Worm (Caenorhabditis elegans): ENCODE data around the gene fbxa-184.

fbxa-184 gene

DNA sequence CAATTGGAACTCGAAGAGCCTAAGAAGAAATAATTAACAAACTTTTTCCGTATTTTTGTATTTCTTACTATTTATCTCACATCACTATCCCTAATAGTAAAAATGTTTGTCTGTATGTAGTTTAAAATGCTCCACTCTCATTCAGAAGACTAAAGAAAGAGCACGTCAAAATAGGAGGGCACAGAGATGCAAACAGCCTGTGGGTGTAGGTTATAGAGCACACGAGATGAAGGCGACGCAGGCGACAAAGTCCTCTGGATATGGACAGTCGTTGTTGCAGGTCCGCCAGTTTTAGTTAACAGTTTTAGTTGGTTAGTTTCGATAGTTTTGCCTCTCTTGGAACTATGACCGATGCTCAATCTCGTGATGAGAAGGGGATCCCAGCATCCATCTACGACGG is 21.9 kb downstream of the fbxa-184 start, which contains the start of gene ceh-82:
ceh-82 (plus strand) TSS at position 301 of the 400 bp plus-strand sequence.
- TF ChIP-seq W03F9.2 (tag; optimal IDR thresholded peaks at IDR 0.05) (no peak), him-1 (tag; optimal IDR thresholded peaks at IDR 0.05) (no peak), dao-5 (tag; optimal IDR thresholded peaks at IDR 0.05) (no peak)

DNA sequence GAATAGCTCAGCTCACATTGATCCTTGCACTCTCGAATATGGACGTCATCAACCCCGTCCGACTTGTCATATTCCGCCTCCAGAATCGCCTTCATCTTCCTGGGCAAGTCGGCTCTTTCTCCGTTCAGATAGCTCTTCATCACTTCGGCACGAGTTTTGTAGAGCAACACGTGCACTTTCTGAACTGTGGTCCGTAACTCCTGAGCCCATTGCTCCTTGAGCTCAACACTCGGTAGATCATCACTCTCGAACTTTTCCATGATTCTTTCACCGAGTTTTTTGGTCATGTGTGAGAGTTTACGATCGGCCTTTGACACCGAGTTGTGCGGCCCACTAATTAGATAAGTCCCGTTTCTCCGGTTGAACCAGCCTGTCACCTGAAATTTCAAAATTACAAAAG is 25.1 kb downstream of the fbxa-184 start:
- no peak for TF ChIP-seq W03F9.2 (tag; optimal IDR thresholded peaks at IDR 0.05)

DNA sequence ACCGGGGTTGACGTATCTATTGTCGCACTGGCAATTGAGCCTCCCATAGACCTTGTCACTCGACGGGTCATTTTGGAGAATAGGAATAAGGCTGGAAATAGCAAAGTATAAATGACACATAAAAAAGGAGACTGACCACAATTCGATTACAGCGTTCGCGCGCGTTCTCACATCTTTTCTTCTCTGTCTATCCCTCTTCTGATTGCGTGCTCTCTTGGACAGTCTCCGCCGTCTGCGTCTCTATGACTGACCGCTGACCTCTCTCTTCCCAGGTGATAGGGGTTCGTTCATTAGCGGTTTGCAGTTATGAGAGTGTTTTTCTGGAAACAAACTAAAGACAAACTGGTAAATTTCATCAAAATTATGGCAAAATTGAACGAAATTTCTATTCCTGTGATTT is 26.3 kb downstream of the fbxa-184 start, which contains the start of gene ceh-83:
ceh-83 (minus strand) TSS at position 181 of the 400 bp plus-strand sequence.
- TF ChIP-seq him-1 (tag; optimal IDR thresholded peaks at IDR 0.05): no peak
- no peak for TF ChIP-seq W03F9.2 (tag; optimal IDR thresholded peaks at IDR 0.05)
- TF ChIP-seq dao-5 (tag; optimal IDR thresholded peaks at IDR 0.05): no peak

DNA sequence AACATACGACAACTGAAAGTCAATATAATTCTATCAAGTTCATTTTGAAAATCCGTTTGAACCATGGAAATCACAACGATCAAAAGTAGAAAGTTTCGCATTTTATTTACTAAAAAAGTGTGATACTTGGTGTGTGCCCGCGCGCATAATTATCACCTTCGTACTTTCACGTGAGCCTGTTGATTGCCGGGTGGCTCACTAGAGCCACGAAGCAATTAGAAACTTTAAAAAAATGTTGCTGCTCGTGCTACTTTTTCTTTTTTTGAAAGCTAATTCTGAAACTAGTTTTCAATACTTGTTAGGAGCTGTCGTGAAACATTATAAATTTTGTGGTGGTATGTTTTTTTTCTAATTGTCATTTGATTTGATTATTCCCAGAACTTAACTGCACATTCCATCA is 28.8 kb downstream of the fbxa-184 start, which contains the start of the genes irld-9 and irld-33:
irld-9 (minus strand) TSS at position 101 of the 400 bp plus-strand sequence.
irld-33 (plus strand) TSS at position 209 of the 400 bp plus-strand sequence.
- TF ChIP-seq W03F9.2 (tag; optimal IDR thresholded peaks at IDR 0.05) (no peak), him-1 (tag; optimal IDR thresholded peaks at IDR 0.05) (no peak), dao-5 (tag; optimal IDR thresholded peaks at IDR 0.05) (no peak)

DNA sequence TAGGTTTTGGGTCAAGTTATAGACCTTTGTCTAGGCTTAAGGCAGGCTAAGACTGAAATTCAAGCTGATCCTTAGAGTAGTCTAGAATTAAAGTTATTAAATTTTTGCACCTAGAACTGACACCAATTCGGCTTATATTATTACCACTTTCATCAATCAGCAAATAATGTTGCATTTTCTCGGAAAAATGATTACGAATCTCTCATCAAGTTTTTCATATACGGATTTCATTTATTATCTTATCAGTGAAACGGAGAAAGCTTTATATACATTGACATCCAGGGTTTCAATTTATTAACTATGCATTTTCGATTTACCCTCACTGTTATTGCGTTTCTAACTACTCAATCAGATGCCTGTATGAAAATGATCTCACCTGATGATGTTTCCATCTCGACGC is 31.2 kb downstream of the fbxa-184 start, which contains the start of gene K07G6.1:
K07G6.1 (plus strand) TSS at position 301 of the 400 bp plus-strand sequence.
- TF ChIP-seq W03F9.2 (tag; optimal IDR thresholded peaks at IDR 0.05) (no peak), dao-5 (tag; optimal IDR thresholded peaks at IDR 0.05) (no peak), him-1 (tag; optimal IDR thresholded peaks at IDR 0.05) (no peak)

DNA sequence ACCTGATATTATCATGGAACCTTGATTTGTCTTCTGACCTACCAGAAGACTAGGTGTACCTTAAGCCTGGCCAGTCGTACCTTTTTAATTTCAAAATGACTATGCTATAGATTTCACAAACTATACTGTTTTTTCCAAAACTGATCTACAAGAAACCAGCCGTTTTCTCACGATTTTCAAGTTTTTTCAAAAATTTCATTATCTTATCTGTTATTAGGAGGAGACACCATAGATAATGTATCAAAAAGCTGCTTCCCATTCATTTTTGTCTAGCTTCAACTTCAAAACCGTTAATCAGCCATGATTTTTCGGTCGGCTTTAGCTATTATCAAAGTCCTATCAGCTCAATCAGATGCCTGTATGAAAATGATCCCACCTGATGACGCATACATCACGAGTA is 32.5 kb downstream of the fbxa-184 start, which contains the start of gene F36H5.12:
F36H5.12 (plus strand) TSS at position 301 of the 400 bp plus-strand sequence.
- TF ChIP-seq him-1 (tag; optimal IDR thresholded peaks at IDR 0.05): no peak

DNA sequence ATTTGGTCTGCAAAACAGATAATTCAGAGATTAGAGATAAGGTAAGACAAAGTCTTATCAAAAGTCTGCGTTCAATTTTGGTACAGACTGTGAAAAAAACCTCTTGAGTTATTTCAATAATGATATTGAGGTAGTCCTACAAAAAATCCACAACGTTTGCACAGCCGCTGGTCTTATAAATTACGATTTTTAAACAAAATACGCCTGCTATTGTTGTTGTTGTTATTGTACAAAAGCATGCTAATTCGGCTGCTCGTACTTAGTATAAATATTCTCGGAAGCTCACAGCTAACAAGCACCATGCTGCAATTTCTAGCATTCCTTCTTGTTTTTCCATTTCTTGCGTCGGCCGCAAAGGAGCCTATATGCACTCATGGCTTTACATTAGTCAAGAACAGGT is 34.1 kb downstream of the fbxa-184 start, which contains the start of gene clec-19:
clec-19 (plus strand) TSS at position 301 of the 400 bp plus-strand sequence.
- TF ChIP-seq dao-5 (tag; optimal IDR thresholded peaks at IDR 0.05) (no peak), him-1 (tag; optimal IDR thresholded peaks at IDR 0.05) (no peak), W03F9.2 (tag; optimal IDR thresholded peaks at IDR 0.05) (no peak)

DNA sequence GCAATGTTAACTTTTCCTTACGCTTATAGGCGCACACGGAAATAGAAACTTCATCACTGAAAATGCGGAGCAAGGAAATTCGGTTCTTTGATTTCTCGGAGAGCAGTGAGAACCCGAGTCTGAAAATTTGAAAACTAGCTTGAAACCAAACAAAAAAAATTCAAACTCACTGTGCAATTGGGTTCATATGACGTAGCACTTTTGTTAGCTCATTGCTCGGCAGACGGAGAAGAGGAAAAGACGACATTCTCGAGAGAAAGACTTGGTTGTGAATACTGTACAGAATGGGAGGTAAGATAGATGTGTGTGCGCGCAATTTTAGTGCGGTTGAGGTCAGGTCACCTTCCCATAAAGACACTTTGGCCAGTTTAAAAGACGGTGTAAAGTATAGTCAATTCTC is 40.4 kb downstream of the fbxa-184 start, which contains the start of the genes F36H5.13 and F36H5.8:
F36H5.13 (minus strand) TSS at position 101 of the 400 bp plus-strand sequence.
F36H5.8 (minus strand) TSS at position 274 of the 400 bp plus-strand sequence.
- TF ChIP-seq W03F9.2 (tag; optimal IDR thresholded peaks at IDR 0.05) (no peak), him-1 (tag; optimal IDR thresholded peaks at IDR 0.05) (no peak), dao-5 (tag; optimal IDR thresholded peaks at IDR 0.05) (no peak)

DNA sequence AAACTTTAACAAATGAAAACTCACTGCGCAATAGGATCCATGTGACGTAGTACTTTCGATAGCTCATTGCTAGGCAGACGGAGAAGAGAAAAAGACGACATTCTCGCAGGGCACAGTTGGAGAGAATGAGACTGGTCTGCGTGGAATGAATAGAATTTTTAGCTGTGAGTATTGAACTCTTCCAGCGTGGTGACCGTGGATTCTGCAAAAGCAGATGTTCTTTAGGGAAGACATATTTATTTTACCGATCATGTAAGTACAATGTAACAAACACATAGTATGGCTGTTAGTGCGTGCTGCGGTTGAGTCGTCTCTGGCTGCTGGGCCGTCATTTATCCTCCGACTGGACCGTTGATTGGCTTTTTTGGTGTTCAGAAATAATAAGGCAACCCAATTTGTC is 42.9 kb downstream of the fbxa-184 start, which contains the start of gene F36H5.9:
F36H5.9 (minus strand) TSS at position 101 of the 400 bp plus-strand sequence.
- TF ChIP-seq him-1 (tag; optimal IDR thresholded peaks at IDR 0.05) (no peak), dao-5 (tag; optimal IDR thresholded peaks at IDR 0.05) (no peak), W03F9.2 (tag; optimal IDR thresholded peaks at IDR 0.05) (no peak)

DNA sequence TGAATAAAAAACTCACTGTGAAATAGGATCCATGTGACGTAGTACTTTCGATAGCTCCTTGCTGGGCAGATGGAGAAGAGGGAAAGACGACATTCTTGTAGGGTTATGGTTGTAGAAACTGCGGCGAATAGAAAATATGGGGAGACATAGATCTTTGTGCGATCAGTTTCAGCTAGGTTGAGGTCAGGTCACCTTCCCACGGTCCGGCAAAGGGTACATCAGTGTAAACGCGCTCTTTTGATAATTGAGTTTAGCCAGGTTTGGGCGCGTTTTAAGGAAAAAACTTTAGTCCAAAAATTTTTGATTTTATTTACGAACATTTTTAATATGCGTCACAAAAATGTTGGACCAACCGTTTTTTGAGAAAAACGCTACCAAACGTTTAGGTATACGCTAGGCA is 46.0 kb downstream of the fbxa-184 start, which contains the start of gene F36H5.17:
F36H5.17 (minus strand) TSS at position 101 of the 400 bp plus-strand sequence.
- TF ChIP-seq dao-5 (tag; optimal IDR thresholded peaks at IDR 0.05) (no peak), W03F9.2 (tag; optimal IDR thresholded peaks at IDR 0.05) (no peak), him-1 (tag; optimal IDR thresholded peaks at IDR 0.05) (no peak)

DNA sequence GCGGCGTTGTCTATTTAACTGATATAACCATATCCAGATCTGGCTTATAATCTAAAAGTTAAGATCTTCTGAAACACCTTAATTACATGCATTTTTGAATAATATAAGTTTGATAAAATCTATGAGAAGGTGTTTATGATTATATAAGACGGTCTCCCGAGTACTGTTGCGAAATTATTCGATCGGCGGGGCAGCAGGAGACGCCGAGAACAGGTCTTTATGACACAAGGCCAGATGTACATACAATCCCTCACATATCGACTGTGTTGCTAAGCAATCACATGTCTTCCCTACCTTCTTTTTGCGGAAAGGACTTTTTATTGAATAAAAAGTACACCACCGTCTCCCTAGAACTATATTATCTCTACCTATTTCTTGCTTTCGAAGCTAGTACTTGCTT is 46.5 kb downstream of the fbxa-184 start, which contains the start of gene fbxb-53:
fbxb-53 (plus strand) TSS at position 301 of the 400 bp plus-strand sequence.
- TF ChIP-seq W03F9.2 (tag; optimal IDR thresholded peaks at IDR 0.05) (no peak), dao-5 (tag; optimal IDR thresholded peaks at IDR 0.05) (no peak), him-1 (tag; optimal IDR thresholded peaks at IDR 0.05) (no peak)

DNA sequence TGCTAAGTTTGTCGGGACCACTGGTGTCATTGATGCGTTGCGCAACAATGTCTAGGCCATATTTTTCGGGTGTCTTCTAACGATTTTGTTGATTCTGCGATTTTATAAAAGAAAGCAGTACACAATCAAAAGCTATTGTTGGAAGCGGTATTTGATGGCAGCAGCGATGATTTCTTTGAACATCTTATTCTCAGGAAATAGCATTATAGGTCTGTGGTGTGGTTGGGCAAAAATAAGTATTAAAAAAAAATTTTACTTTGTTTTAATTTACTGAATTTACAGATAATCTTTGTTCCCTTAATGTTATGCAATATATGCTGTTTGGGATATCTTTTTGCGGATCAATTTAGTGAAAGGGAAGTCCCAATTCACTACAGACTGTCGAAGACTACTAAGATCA is 47.0 kb downstream of the fbxa-184 start, which contains the start of gene F36H5.10:
F36H5.10 (plus strand) TSS at position 301 of the 400 bp plus-strand sequence.
- TF ChIP-seq him-1 (tag; optimal IDR thresholded peaks at IDR 0.05): no peak
- TF ChIP-seq dao-5 (tag; optimal IDR thresholded peaks at IDR 0.05): no peak
- no peak for TF ChIP-seq W03F9.2 (tag; optimal IDR thresholded peaks at IDR 0.05)

DNA sequence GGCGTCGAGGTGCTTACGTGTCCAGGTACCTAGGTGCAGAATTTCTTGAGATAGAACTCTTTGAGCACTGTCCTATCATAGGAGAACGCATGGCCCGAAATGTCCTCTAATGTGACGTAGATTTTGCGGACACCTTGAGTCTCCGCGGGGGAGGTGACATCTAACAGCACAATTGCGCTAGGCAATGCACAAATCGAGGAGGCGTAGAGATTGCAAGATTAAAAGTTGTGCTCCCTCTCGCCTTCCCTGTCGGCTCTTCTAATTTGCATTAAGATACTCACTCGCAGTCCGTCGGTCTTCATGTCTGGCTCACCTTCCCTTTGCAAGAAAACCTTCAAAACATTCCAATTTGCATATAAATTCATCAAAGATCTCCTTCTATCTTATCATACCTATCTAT is 49.5 kb downstream of the fbxa-184 start, which contains the start of gene F36H5.18:
F36H5.18 (plus strand) TSS at position 301 of the 400 bp plus-strand sequence.
- no peak for TF ChIP-seq dao-5 (tag; optimal IDR thresholded peaks at IDR 0.05)
- no peak for TF ChIP-seq W03F9.2 (tag; optimal IDR thresholded peaks at IDR 0.05)
- no peak for TF ChIP-seq him-1 (tag; optimal IDR thresholded peaks at IDR 0.05)
